Worm (Caenorhabditis elegans) whole organism, L4 larva: ENCODE measurements around the gene T07C4.12.

Experiments used
- ceh-62 ChIP-seq: sonication (generic microtip); optimal IDR thresholded peaks from 2 replicates; lab custom pipeline; 2017; ENCODE audit warnings: missing biosample characterization, missing genetic modification characterization
- ceh-82 ChIP-seq: sonication (generic microtip); optimal IDR thresholded peaks from 2 replicates; lab custom pipeline; 2017; ENCODE audit warnings: missing biosample characterization, missing genetic modification characterization

ce11 chrIII:10378899-10379298 lies 46.4 kb upstream of the T07C4.12 start:
- no peak for TF ChIP-seq ceh-82 (tag; lab: Kevin White, UChicago)
- TF ChIP-seq ceh-62 (tag; lab: Kevin White, UChicago), result no peak
